Worm (Caenorhabditis elegans): Measurements from ENCODE around the gene srxa-7.

ce11 chrV:16259684-16260083 lies 47.7 kb upstream of the srxa-7 start, which contains the start of gene nhr-127:
- TF ChIP-seq ceh-91 (GFP tag; IDR thresholded peaks at IDR 0.05): no peak
- TF ChIP-seq pbrm-1 (GFP tag; IDR thresholded peaks at IDR 0.05): no peak
- no peak for TF ChIP-seq let-526 (GFP tag; IDR thresholded peaks at IDR 0.05)
- no peak for TF ChIP-seq lir-1 (GFP tag; conservative IDR thresholded peaks at IDR 0.05)
- TF ChIP-seq snpc-4 (GFP tag; optimal IDR thresholded peaks at IDR 0.05): no peak
- TF ChIP-seq snpc-4 (tag; optimal IDR thresholded peaks at IDR 0.05): no peak
- TF ChIP-seq unc-62 (GFP tag; optimal IDR thresholded peaks at IDR 0.05): no peak
- no peak for TF ChIP-seq pha-4 (tag; optimal IDR thresholded peaks at IDR 0.05)
- no peak for TF ChIP-seq dpl-1 (GFP tag; optimal IDR thresholded peaks at IDR 0.05)

Data from whole organism, young adult.